Worm (Caenorhabditis elegans): ENCODE data around the gene thn-2.

The thn-2 gene

ce11 chrIV:12382864-12383263, at the start of gene thn-2:
Gene thn-2 (plus strand): TSS chrIV:12383170.
- TF ChIP-seq W03F9.2 (tag; optimal IDR thresholded peaks at IDR 0.05) (no peak), dao-5 (tag; optimal IDR thresholded peaks at IDR 0.05) (no peak), him-1 (tag; optimal IDR thresholded peaks at IDR 0.05) (no peak)

- no peak for TF ChIP-seq W03F9.2 (tag; optimal IDR thresholded peaks at IDR 0.05)
- no peak for TF ChIP-seq him-1 (tag; optimal IDR thresholded peaks at IDR 0.05)
- no peak for TF ChIP-seq dao-5 (tag; optimal IDR thresholded peaks at IDR 0.05)
Measured at ce11 chrIV:12334142-12334541, 48.8 kb upstream of the thn-2 start.

ce11 chrIV:12334708-12335107, 48.3 kb upstream of the thn-2 start:
- TF ChIP-seq him-1 (tag; optimal IDR thresholded peaks at IDR 0.05) (no peak), W03F9.2 (tag; optimal IDR thresholded peaks at IDR 0.05) (no peak), dao-5 (tag; optimal IDR thresholded peaks at IDR 0.05) (no peak)

- no peak for TF ChIP-seq W03F9.2 (tag; optimal IDR thresholded peaks at IDR 0.05)
- no peak for TF ChIP-seq him-1 (tag; optimal IDR thresholded peaks at IDR 0.05)
- TF ChIP-seq dao-5 (tag; optimal IDR thresholded peaks at IDR 0.05) = no peak
Measured at ce11 chrIV:12335248-12335647, 47.7 kb upstream of the thn-2 start.

- TF ChIP-seq W03F9.2 (tag; optimal IDR thresholded peaks at IDR 0.05) (no peak), him-1 (tag; optimal IDR thresholded peaks at IDR 0.05) (no peak), dao-5 (tag; optimal IDR thresholded peaks at IDR 0.05) (no peak)
Measured at ce11 chrIV:12335798-12336197, 47.2 kb upstream of the thn-2 start, which contains the start of gene F19B6.1. Gene F19B6.1 (minus strand): TSS chrIV:12336075.

ce11 chrIV:12336893-12337627, 45.9 kb upstream of the thn-2 start, which contains the start of the genes F19B6.10 and wht-5:
Gene F19B6.10 (plus strand): TSS chrIV:12337193.
Gene wht-5 (plus strand): TSS chrIV:12337577.
- TF ChIP-seq dao-5 (tag; optimal IDR thresholded peaks at IDR 0.05) (no peak), W03F9.2 (tag; optimal IDR thresholded peaks at IDR 0.05) (no peak)

ce11 chrIV:12340885-12341284, 42.1 kb upstream of the thn-2 start:
- no peak for TF ChIP-seq dao-5 (tag; optimal IDR thresholded peaks at IDR 0.05)
- TF ChIP-seq W03F9.2 (tag; optimal IDR thresholded peaks at IDR 0.05) = no peak
- TF ChIP-seq him-1 (tag; optimal IDR thresholded peaks at IDR 0.05) = no peak

- TF ChIP-seq W03F9.2 (tag; optimal IDR thresholded peaks at IDR 0.05) = no peak
- no peak for TF ChIP-seq him-1 (tag; optimal IDR thresholded peaks at IDR 0.05)
- TF ChIP-seq dao-5 (tag; optimal IDR thresholded peaks at IDR 0.05) = no peak
Measured at ce11 chrIV:12349639-12350038, 33.3 kb upstream of the thn-2 start, which contains the start of gene best-22. Gene best-22 (plus strand): TSS chrIV:12349939.

ce11 chrIV:12350235-12350634, 32.7 kb upstream of the thn-2 start:
- TF ChIP-seq W03F9.2 (tag; optimal IDR thresholded peaks at IDR 0.05) = no peak
- no peak for TF ChIP-seq dao-5 (tag; optimal IDR thresholded peaks at IDR 0.05)
- TF ChIP-seq him-1 (tag; optimal IDR thresholded peaks at IDR 0.05) = no peak

- TF ChIP-seq him-1 (tag; optimal IDR thresholded peaks at IDR 0.05) (no peak), W03F9.2 (tag; optimal IDR thresholded peaks at IDR 0.05) (no peak), dao-5 (tag; optimal IDR thresholded peaks at IDR 0.05) (no peak)
Measured at ce11 chrIV:12359979-12360378, 23.0 kb upstream of the thn-2 start.

ce11 chrIV:12360742-12361195, 22.2 kb upstream of the thn-2 start, which contains the start of gene sec-24.2:
Gene sec-24.2 (minus strand): TSS chrIV:12360792.
- TF ChIP-seq him-1 (tag; optimal IDR thresholded peaks at IDR 0.05) (no peak), W03F9.2 (tag; optimal IDR thresholded peaks at IDR 0.05) (no peak), dao-5 (tag; optimal IDR thresholded peaks at IDR 0.05) (no peak)

ce11 chrIV:12361392-12362092, 21.4 kb upstream of the thn-2 start, which contains the start of the genes ccr-4 and ZC518.8:
Gene ccr-4 (plus strand): TSS chrIV:12361542.
Gene ZC518.8 (minus strand): TSS chrIV:12361908.
- TF ChIP-seq dao-5 (tag; optimal IDR thresholded peaks at IDR 0.05) (no peak), him-1 (tag; optimal IDR thresholded peaks at IDR 0.05) (no peak), W03F9.2 (tag; optimal IDR thresholded peaks at IDR 0.05) (no peak)

ce11 chrIV:12364964-12365363, 18.0 kb upstream of the thn-2 start:
- no peak for TF ChIP-seq W03F9.2 (tag; optimal IDR thresholded peaks at IDR 0.05)

ce11 chrIV:12366571-12366970, 16.4 kb upstream of the thn-2 start:
- TF ChIP-seq W03F9.2 (tag; optimal IDR thresholded peaks at IDR 0.05) = no peak
- TF ChIP-seq dao-5 (tag; optimal IDR thresholded peaks at IDR 0.05) = no peak
- TF ChIP-seq him-1 (tag; optimal IDR thresholded peaks at IDR 0.05) = no peak

Measured in whole organism, L4/young adult.